Fruit fly (Drosophila melanogaster): ENCODE data around the gene Exo84.

The Exo84 gene

dm6 chr3R:26011542-26011941 is 40.5 kb downstream of the Exo84 start (continued):
- TF ChIP-seq ci (GFP tag; IDR thresholded peaks at IDR 0.05) (peak; percentile 69; the same call in 2 of the 3 replicates), pan (optimal IDR thresholded peaks at IDR 0.05) (no peak), pan (GFP tag; optimal IDR thresholded peaks at IDR 0.05 in 1 of 2, IDR thresholded peaks at IDR 0.05 in 1 of 2) (no peak), slp2 (GFP tag; optimal IDR thresholded peaks at IDR 0.05) (no peak), Dref (GFP tag; IDR thresholded peaks at IDR 0.05) (no peak), dmrt99B (tag; optimal IDR thresholded peaks at IDR 0.05) (peak; percentile 9), Atf3 (GFP tag; optimal IDR thresholded peaks at IDR 0.05) (no peak), CG17912 (GFP tag; optimal IDR thresholded peaks at IDR 0.05) (peak; percentile 15), nom (GFP tag; optimal IDR thresholded peaks at IDR 0.05) (peak; percentile 25), CG10979 (tag; optimal IDR thresholded peaks at IDR 0.05) (peak; percentile 17), Ptx1 (GFP tag; IDR thresholded peaks at IDR 0.05) (no peak), ac (GFP tag; optimal IDR thresholded peaks at IDR 0.05) (peak; percentile 72), Side (GFP tag; optimal IDR thresholded peaks at IDR 0.05) (peak; percentile 15), CG10431 (GFP tag; optimal IDR thresholded peaks at IDR 0.05) (peak; percentile 35), Sry-β (GFP tag; optimal IDR thresholded peaks at IDR 0.05) (peak; percentile 9), Jarid2 (GFP tag; optimal IDR thresholded peaks at IDR 0.05) (peak; percentile 1), CG18262 (tag; optimal IDR thresholded peaks at IDR 0.05) (peak; percentile 52), zf30C (GFP tag; optimal IDR thresholded peaks at IDR 0.05) (no peak), HLH54F (GFP tag; optimal IDR thresholded peaks at IDR 0.05) (no peak), Doc3 (GFP tag; IDR thresholded peaks at IDR 0.05; ENCODE audit: partially characterized antibody) (no peak), kni (GFP tag; optimal IDR thresholded peaks at IDR 0.05) (peak; percentile 18), gem (tag; optimal IDR thresholded peaks at IDR 0.05) (peak; percentile 23), vfl (GFP tag; optimal IDR thresholded peaks at IDR 0.05) (no peak), CG18476 (GFP tag; optimal IDR thresholded peaks at IDR 0.05) (no peak), CG10267 (tag; optimal IDR thresholded peaks at IDR 0.05) (peak; percentile 21), lola (GFP tag; optimal IDR thresholded peaks at IDR 0.05) (peak in 1 of 3 experiments; percentile 30), CG4707 (GFP tag; optimal IDR thresholded peaks at IDR 0.05) (peak; percentile 67)

DNA sequence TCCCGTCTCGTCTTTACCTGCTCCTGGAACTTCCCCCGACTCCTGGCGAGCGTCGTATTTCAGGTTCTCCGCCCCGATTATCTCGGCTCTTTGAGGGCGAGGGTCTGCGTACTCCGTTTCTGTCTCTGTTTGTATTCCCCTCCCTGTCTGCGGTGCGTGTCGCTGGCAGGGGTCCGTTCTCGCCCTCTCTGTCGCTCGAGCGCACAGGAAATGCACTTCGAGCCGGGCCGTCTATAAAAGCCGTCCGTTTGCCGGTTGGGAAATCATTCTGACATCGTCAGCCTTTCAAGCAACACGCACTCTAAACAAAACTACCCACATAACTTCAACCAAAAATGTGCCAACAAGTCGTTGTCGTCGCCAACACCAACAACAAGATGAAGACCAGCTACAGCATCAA is 41.4 kb downstream of the Exo84 start:
- TF ChIP-seq CG9932 (GFP tag; IDR thresholded peaks at IDR 0.05) (no peak), HLHmδ (GFP tag; optimal IDR thresholded peaks at IDR 0.05) (peak; percentile 99), insv (GFP tag; optimal IDR thresholded peaks at IDR 0.05) (peak in 1 of 2 experiments; percentile 74), jumu (GFP tag; optimal IDR thresholded peaks at IDR 0.05) (peak; percentile 17), CG9876 (GFP tag; optimal IDR thresholded peaks at IDR 0.05) (peak; percentile 17), odd (GFP tag; optimal IDR thresholded peaks at IDR 0.05) (peak; percentile 14), chm (GFP tag; IDR thresholded peaks at IDR 0.05) (peak; percentile 27; the same call in 1 of the 2 replicates), Med (GFP tag) (peak; percentile 62), CG32772 (GFP tag; IDR thresholded peaks at IDR 0.05) (no peak), CG33557 (GFP tag; optimal IDR thresholded peaks at IDR 0.05) (peak; percentile 24), CG5180 (GFP tag; optimal IDR thresholded peaks at IDR 0.05) (peak; percentile 43), CG1832 (GFP tag; optimal IDR thresholded peaks at IDR 0.05) (peak; percentile 88), Jarid2 (GFP tag; optimal IDR thresholded peaks at IDR 0.05) (peak; percentile 67), CG2199 (GFP tag; IDR thresholded peaks at IDR 0.05) (peak; percentile 62; the same call in 1 of the 3 replicates), shn (GFP tag; optimal IDR thresholded peaks at IDR 0.05) (no peak), HmgD (GFP tag; optimal IDR thresholded peaks at IDR 0.05) (no peak), CG13624 (GFP tag; optimal IDR thresholded peaks at IDR 0.05) (no peak), CG15479 (GFP tag; optimal IDR thresholded peaks at IDR 0.05) (peak; percentile 92), kni (GFP tag; optimal IDR thresholded peaks at IDR 0.05) (peak; percentile 91), fd102C (GFP tag; optimal IDR thresholded peaks at IDR 0.05) (peak; percentile 59), bigmax (GFP tag; optimal IDR thresholded peaks at IDR 0.05) (no peak), emc (GFP tag; optimal IDR thresholded peaks at IDR 0.05) (no peak), CG2120 (GFP tag; optimal IDR thresholded peaks at IDR 0.05) (no peak), Nf-YB (GFP tag; optimal IDR thresholded peaks at IDR 0.05) (peak; percentile 28), Six4 (GFP tag; optimal IDR thresholded peaks at IDR 0.05) (peak; percentile 43), ken (GFP tag; IDR thresholded peaks at IDR 0.05) (0 out of 3 replicates have a peak, but pooled peaks have one; percentile 33)

All from whole organism, embryonic.